Worm (Caenorhabditis elegans) whole organism, L1 larva: Measurements from ENCODE around the gene R06B10.7.

ENCODE experiments used
- F16B12.6 ChIP-seq: fragments of 150-350 bp; optimal IDR thresholded peaks from 2 replicates; lab custom pipeline; 2014; ENCODE audit warnings: missing biosample characterization, missing genetic modification characterization
- aly-2 ChIP-seq: fragments of 150-350 bp; optimal IDR thresholded peaks from 2 replicates; lab custom pipeline; 2014; ENCODE audit warnings: missing biosample characterization, missing genetic modification characterization
- ama-1 ChIP-seq: fragments of 150-350 bp; optimal IDR thresholded peaks from 2 replicates; lab custom pipeline; 2014
- ceh-8 ChIP-seq: fragments of 200-800 bp; sonication (Bioruptor generic); optimal IDR thresholded peaks from 2 replicates; lab custom pipeline; 2018; ENCODE audit warnings: mild to moderate bottlenecking, missing genetic modification characterization, moderate library complexity, missing compliant biosample characterization
- ceh-90 ChIP-seq: sonication (generic microtip); optimal IDR thresholded peaks from 2 replicates; lab custom pipeline; 2016; ENCODE audit warnings: missing genetic modification characterization, missing compliant biosample characterization
- dpl-1 ChIP-seq, 3 experiments: fragments of 150-350 bp in 2 of 3; sonication (generic microtip) in 1 of 3; optimal IDR thresholded peaks; 2 replicates each; lab custom pipeline; 2014 to 2017; ENCODE audit warnings: missing biosample characterization in 3 of 3, missing genetic modification characterization in 3 of 3, missing genetic modification reagents in 3 of 3
- efl-1 ChIP-seq, 4 experiments: fragments of 150-350 bp; optimal IDR thresholded peaks in 3 of 4; peaks in 1 of 4; 1 replicate in 1 of 4; 2 replicates in 3 of 4; lab custom pipeline; 2014; ENCODE audit warnings: missing biosample characterization in 2 of 4, missing genetic modification characterization in 2 of 4, missing genetic modification reagents in 2 of 4
- egl-13 ChIP-seq: sonication (generic microtip); optimal IDR thresholded peaks from 2 replicates; lab custom pipeline; 2016; ENCODE audit warnings: missing genotype, missing genetic modification reagents, missing genetic modification characterization, missing compliant biosample characterization
- egl-27 ChIP-seq, 2 experiments: fragments of 150-350 bp in 1 of 2; sonication (generic microtip); optimal IDR thresholded peaks; 3 replicates each; lab custom pipeline; 2017 to 2018; ENCODE audit warnings: missing biosample characterization in 2 of 2, missing genetic modification characterization in 2 of 2, missing genetic modification reagents in 2 of 2
- elt-2 ChIP-seq: sonication (generic microtip); optimal IDR thresholded peaks from 2 replicates; lab custom pipeline; 2016; ENCODE audit warnings: missing genetic modification characterization, mild to moderate bottlenecking, inconsistent platforms, missing compliant biosample characterization, missing genetic modification reagents
- elt-3 ChIP-seq, 6 experiments: fragments of 150-350 bp in 1 of 6; sonication (generic microtip); optimal IDR thresholded peaks; 2 replicates each; lab custom pipeline; 2017 to 2018; ENCODE audit warnings: missing biosample characterization in 6 of 6, missing genetic modification characterization in 6 of 6, inconsistent platforms in 1 of 6
- ets-5 ChIP-seq: fragments of 200-800 bp; sonication (Bioruptor generic); IDR thresholded peaks from 2 replicates; pipeline ENCODE4 v1.3.6; 2022; ENCODE audit warnings: missing genetic modification characterization, missing compliant biosample characterization
- fkh-10 ChIP-seq: sonication (generic microtip); optimal IDR thresholded peaks from 2 replicates; lab custom pipeline; 2017; ENCODE audit warnings: missing biosample characterization, missing genetic modification reagents, missing genetic modification characterization
- fkh-8 ChIP-seq: sonication (generic microtip); optimal IDR thresholded peaks from 2 replicates; lab custom pipeline; 2016; ENCODE audit warnings: mild to moderate bottlenecking, missing genetic modification characterization, missing compliant biosample characterization
- hlh-17 ChIP-seq: fragments of 200-800 bp; sonication (Bioruptor generic); optimal IDR thresholded peaks from 2 replicates; lab custom pipeline; 2018; ENCODE audit warnings: missing genetic modification characterization, mild to moderate bottlenecking, missing compliant biosample characterization, moderate library complexity, borderline replicate concordance
- hlh-4 ChIP-seq: sonication (generic microtip); optimal IDR thresholded peaks from 2 replicates; lab custom pipeline; 2016; ENCODE audit warnings: mild to moderate bottlenecking, missing genetic modification characterization, missing compliant biosample characterization
- isw-1 ChIP-seq: fragments of 200-800 bp; sonication (Bioruptor generic); IDR thresholded peaks from 2 replicates; pipeline ENCODE4 v1.3.6; 2022; ENCODE audit warnings: missing genetic modification characterization, missing compliant biosample characterization
- lin-13 ChIP-seq: fragments of 150-350 bp; optimal IDR thresholded peaks from 2 replicates; lab custom pipeline; 2014; ENCODE audit warnings: missing biosample characterization, missing genetic modification reagents, missing genetic modification characterization
- lin-15B ChIP-seq: fragments of 150-350 bp; sonication (generic microtip); optimal IDR thresholded peaks from 3 replicates; lab custom pipeline; 2014; ENCODE audit warnings: missing biosample characterization, missing genetic modification characterization
- lin-39 ChIP-seq: fragments of 150-350 bp; optimal IDR thresholded peaks from 2 replicates; lab custom pipeline; 2014; ENCODE audit warnings: missing biosample characterization, missing genetic modification reagents, missing genetic modification characterization
- lsy-2 ChIP-seq, 2 experiments: fragments of 150-350 bp; optimal IDR thresholded peaks; 2 replicates each; lab custom pipeline; 2014; ENCODE audit warnings: missing biosample characterization in 2 of 2, missing genetic modification characterization in 2 of 2
- mdl-1 ChIP-seq, 2 experiments: fragments of 150-350 bp; optimal IDR thresholded peaks; 2 replicates each; lab custom pipeline; 2014 to 2017; ENCODE audit warnings: missing biosample characterization in 2 of 2, missing genetic modification characterization in 2 of 2, inconsistent platforms in 1 of 2
- nhr-11 ChIP-seq: fragments of 150-350 bp; optimal IDR thresholded peaks from 2 replicates; lab custom pipeline; 2014; ENCODE audit warnings: missing biosample characterization, missing genetic modification characterization
- nhr-12 ChIP-seq: sonication (generic microtip); optimal IDR thresholded peaks from 2 replicates; lab custom pipeline; 2017; ENCODE audit warnings: missing biosample characterization, missing genetic modification characterization
- nhr-47 ChIP-seq: sonication (generic microtip); optimal IDR thresholded peaks from 2 replicates; lab custom pipeline; 2016; ENCODE audit warnings: mild to moderate bottlenecking, missing genetic modification characterization, moderate library complexity, missing compliant biosample characterization
- nhr-71 ChIP-seq: sonication (generic microtip); optimal IDR thresholded peaks from 2 replicates; lab custom pipeline; 2016; ENCODE audit warnings: mild to moderate bottlenecking, missing genetic modification characterization, moderate library complexity, missing compliant biosample characterization
- nhr-77 ChIP-seq: fragments of 150-350 bp; optimal IDR thresholded peaks from 2 replicates; lab custom pipeline; 2014; ENCODE audit warnings: missing biosample characterization, missing genetic modification characterization
- nhr-84 ChIP-seq: sonication (generic microtip); optimal IDR thresholded peaks from 2 replicates; lab custom pipeline; 2017; ENCODE audit warnings: missing biosample characterization, missing genetic modification characterization
- nhr-85 ChIP-seq: sonication (generic microtip); peaks from one replicate; lab custom pipeline; 2016; ENCODE audit warnings: missing genetic modification characterization, inconsistent platforms, missing compliant biosample characterization
- pax-3 ChIP-seq: fragments of 200-800 bp; sonication (Bioruptor generic); optimal IDR thresholded peaks from 2 replicates; lab custom pipeline; 2018; ENCODE audit warnings: mild to moderate bottlenecking, missing genetic modification characterization, moderate library complexity, missing compliant biosample characterization
- pqm-1 ChIP-seq: sonication (generic microtip); optimal IDR thresholded peaks from 3 replicates; lab custom pipeline; 2017; ENCODE audit warnings: missing biosample characterization, missing genetic modification characterization
- sox-4 ChIP-seq: sonication (generic microtip); optimal IDR thresholded peaks from 2 replicates; lab custom pipeline; 2016; ENCODE audit warnings: missing genetic modification characterization, missing compliant biosample characterization
- sptf-1 ChIP-seq: fragments of 150-350 bp; optimal IDR thresholded peaks from 2 replicates; lab custom pipeline; 2014; ENCODE audit warnings: missing biosample characterization, missing genetic modification characterization
- sup-37 ChIP-seq: fragments of 200-800 bp; sonication (Bioruptor generic); optimal IDR thresholded peaks from 2 replicates; lab custom pipeline; 2018; ENCODE audit warnings: mild to moderate bottlenecking, missing genetic modification characterization, missing compliant biosample characterization
- swsn-7 ChIP-seq: sonication (generic microtip); optimal IDR thresholded peaks from 2 replicates; lab custom pipeline; 2016; ENCODE audit warnings: missing genetic modification characterization, missing compliant biosample characterization
- unc-30 ChIP-seq: sonication (generic microtip); optimal IDR thresholded peaks from 2 replicates; lab custom pipeline; 2017; ENCODE audit warnings: missing biosample characterization, missing genetic modification characterization
- ztf-11 ChIP-seq, 2 experiments: sonication (generic microtip); optimal IDR thresholded peaks; 2 replicates each; lab custom pipeline; 2016 to 2017; ENCODE audit warnings: missing genetic modification characterization in 2 of 2, missing biosample characterization in 1 of 2, missing compliant biosample characterization in 1 of 2

Gene R06B10.7

ce11 chrIII:981960-982359 lies 19.2 kb downstream of the R06B10.7 start (continued):
- TF ChIP-seq isw-1 = no peak
- TF ChIP-seq mdl-1 (tag; optimal IDR thresholded peaks at IDR 0.05; lab: Kevin White, UChicago) = peak in 1 of 2 experiments; percentile 15
- no peak for TF ChIP-seq nhr-84 (tag; lab: Kevin White, UChicago)
- TF ChIP-seq sox-4 = no peak
- no peak for TF ChIP-seq hlh-17 (GFP tag; lab: Kevin White, UChicago)
- TF ChIP-seq sup-37 = no peak

ce11 chrIII:978889-979288 lies 22.3 kb downstream of the R06B10.7 start:
- TF ChIP-seq ceh-90 = no peak
- no peak for TF ChIP-seq efl-1 (optimal IDR thresholded peaks at IDR 0.05; lab: Kevin White, UChicago)
- peak in 1 of 2 experiments; percentile 23 for TF ChIP-seq efl-1 (GFP tag; optimal IDR thresholded peaks at IDR 0.05 in 1 of 2; lab: Kevin White, UChicago)

ce11 chrIII:970928-971327 lies 30.3 kb downstream of the R06B10.7 start:
- no peak for TF ChIP-seq ama-1 (lab: Kevin White, UChicago)
- no peak for TF ChIP-seq aly-2 (tag; lab: Kevin White, UChicago)
- no peak for TF ChIP-seq nhr-77 (tag; lab: Kevin White, UChicago)
- no peak for TF ChIP-seq ceh-8
- TF ChIP-seq egl-13 (tag; lab: Kevin White, UChicago) = no peak
- no peak for TF ChIP-seq fkh-10 (GFP tag; lab: Kevin White, UChicago)
- TF ChIP-seq lin-13 (GFP tag; lab: Kevin White, UChicago) = no peak
- no peak for TF ChIP-seq nhr-71 (tag; lab: Kevin White, UChicago)
- TF ChIP-seq nhr-47 (tag; lab: Kevin White, UChicago) = no peak
- no peak for TF ChIP-seq ztf-11 (tag; optimal IDR thresholded peaks at IDR 0.05; lab: Kevin White, UChicago)
- TF ChIP-seq sox-4 = no peak
- no peak for TF ChIP-seq dpl-1 (GFP tag; optimal IDR thresholded peaks at IDR 0.05; lab: Kevin White, UChicago)
- no peak for TF ChIP-seq F16B12.6 (tag; lab: Kevin White, UChicago)
- TF ChIP-seq hlh-4 (tag; lab: Kevin White, UChicago) = no peak
- no peak for TF ChIP-seq ets-5 (GFP tag; lab: Robert Waterston, UW)
- TF ChIP-seq lin-39 (tag; lab: Kevin White, UChicago) = no peak
- no peak for TF ChIP-seq pax-3 (tag; lab: Kevin White, UChicago)
- TF ChIP-seq lsy-2 (tag; optimal IDR thresholded peaks at IDR 0.05; lab: Kevin White, UChicago) = no peak

ce11 chrIII:966259-966658 lies 34.9 kb downstream of the R06B10.7 start:
- TF ChIP-seq elt-3 (tag; optimal IDR thresholded peaks at IDR 0.05; lab: Kevin White, UChicago) (no peak), swsn-7 (tag; lab: Kevin White, UChicago) (no peak), nhr-12 (no peak), egl-27 (tag; optimal IDR thresholded peaks at IDR 0.05; lab: Kevin White, UChicago) (no peak), unc-30 (tag; lab: Kevin White, UChicago) (no peak), sptf-1 (tag; lab: Kevin White, UChicago) (no peak), pax-3 (tag; lab: Kevin White, UChicago) (no peak), elt-2 (no peak), nhr-77 (tag; lab: Kevin White, UChicago) (no peak), nhr-11 (no peak), sox-4 (no peak)

- TF ChIP-seq fkh-8 (no peak), pqm-1 (tag; lab: Kevin White, UChicago) (no peak), lin-15B (tag; lab: Kevin White, UChicago) (no peak), nhr-85 (tag; lab: Kevin White, UChicago) (no peak)
Measured at ce11 chrIII:964637-965036, 36.6 kb downstream of the R06B10.7 start.
